Worm (Caenorhabditis elegans) whole organism, L1 larva: ENCODE results near the gene B0410.1.
A peak's percentile ranks its signal among the peaks of the same experiment; 100 is the strongest.

Experiments used
- F16B12.6 ChIP-seq: fragments of 150-350 bp; optimal IDR thresholded peaks from 2 replicates; lab custom pipeline; 2014; ENCODE audit warnings: missing biosample characterization, missing genetic modification characterization
- Y116A8C.19 ChIP-seq: sonication (generic microtip); optimal IDR thresholded peaks from 2 replicates; lab custom pipeline; 2016; ENCODE audit warnings: missing compliant biosample characterization, missing genetic modification characterization, borderline replicate concordance
- aha-1 ChIP-seq: fragments of 150-350 bp; optimal IDR thresholded peaks from 2 replicates; lab custom pipeline; 2014; ENCODE audit warnings: missing biosample characterization, missing genetic modification characterization
- alr-1 ChIP-seq: fragments of 200-800 bp; sonication (Bioruptor generic); optimal IDR thresholded peaks from 2 replicates; lab custom pipeline; 2018; ENCODE audit warnings: borderline replicate concordance, mild to moderate bottlenecking, missing genetic modification characterization, missing compliant biosample characterization
- blmp-1 ChIP-seq: fragments of 150-350 bp; optimal IDR thresholded peaks from 2 replicates; lab custom pipeline; 2014; ENCODE audit warnings: missing biosample characterization, missing genetic modification characterization
- ceh-8 ChIP-seq: fragments of 200-800 bp; sonication (Bioruptor generic); optimal IDR thresholded peaks from 2 replicates; lab custom pipeline; 2018; ENCODE audit warnings: mild to moderate bottlenecking, missing genetic modification characterization, moderate library complexity, missing compliant biosample characterization
- ceh-90 ChIP-seq: sonication (generic microtip); optimal IDR thresholded peaks from 2 replicates; lab custom pipeline; 2016; ENCODE audit warnings: missing genetic modification characterization, missing compliant biosample characterization
- dpl-1 ChIP-seq, 3 experiments: fragments of 150-350 bp in 2 of 3; sonication (generic microtip) in 1 of 3; optimal IDR thresholded peaks; 2 replicates each; lab custom pipeline; 2014 to 2017; ENCODE audit warnings: missing biosample characterization in 3 of 3, missing genetic modification characterization in 3 of 3, missing genetic modification reagents in 3 of 3
- efl-1 ChIP-seq, 4 experiments: fragments of 150-350 bp; optimal IDR thresholded peaks in 3 of 4; peaks in 1 of 4; 1 replicate in 1 of 4; 2 replicates in 3 of 4; lab custom pipeline; 2014; ENCODE audit warnings: missing biosample characterization in 2 of 4, missing genetic modification characterization in 2 of 4, missing genetic modification reagents in 2 of 4
- efl-3 ChIP-seq: fragments of 200-800 bp; sonication (Bioruptor generic); optimal IDR thresholded peaks from 2 replicates; lab custom pipeline; 2018; ENCODE audit warnings: mild to moderate bottlenecking, missing genetic modification characterization, missing compliant biosample characterization
- egl-27 ChIP-seq, 2 experiments: fragments of 150-350 bp in 1 of 2; sonication (generic microtip); optimal IDR thresholded peaks; 3 replicates each; lab custom pipeline; 2017 to 2018; ENCODE audit warnings: missing biosample characterization in 2 of 2, missing genetic modification characterization in 2 of 2, missing genetic modification reagents in 2 of 2
- elt-2 ChIP-seq: sonication (generic microtip); optimal IDR thresholded peaks from 2 replicates; lab custom pipeline; 2016; ENCODE audit warnings: missing genetic modification characterization, mild to moderate bottlenecking, inconsistent platforms, missing compliant biosample characterization, missing genetic modification reagents
- elt-3 ChIP-seq, 6 experiments: fragments of 150-350 bp in 1 of 6; sonication (generic microtip); optimal IDR thresholded peaks; 2 replicates each; lab custom pipeline; 2017 to 2018; ENCODE audit warnings: missing biosample characterization in 6 of 6, missing genetic modification characterization in 6 of 6, inconsistent platforms in 1 of 6
- fkh-4 ChIP-seq: sonication (generic microtip); optimal IDR thresholded peaks from 2 replicates; lab custom pipeline; 2016; ENCODE audit warnings: missing compliant biosample characterization, missing genetic modification characterization, borderline replicate concordance
- fkh-8 ChIP-seq: sonication (generic microtip); optimal IDR thresholded peaks from 2 replicates; lab custom pipeline; 2016; ENCODE audit warnings: mild to moderate bottlenecking, missing genetic modification characterization, missing compliant biosample characterization
- fos-1 ChIP-seq: fragments of 150-350 bp; optimal IDR thresholded peaks from 2 replicates; lab custom pipeline; 2014; ENCODE audit warnings: missing biosample characterization, missing genetic modification characterization
- hlh-17 ChIP-seq: fragments of 200-800 bp; sonication (Bioruptor generic); optimal IDR thresholded peaks from 2 replicates; lab custom pipeline; 2018; ENCODE audit warnings: missing genetic modification characterization, mild to moderate bottlenecking, missing compliant biosample characterization, moderate library complexity, borderline replicate concordance
- hlh-4 ChIP-seq: sonication (generic microtip); optimal IDR thresholded peaks from 2 replicates; lab custom pipeline; 2016; ENCODE audit warnings: mild to moderate bottlenecking, missing genetic modification characterization, missing compliant biosample characterization
- hpl-2 ChIP-seq: fragments of 150-350 bp; optimal IDR thresholded peaks from 2 replicates; lab custom pipeline; 2014; ENCODE audit warnings: missing biosample characterization, missing genetic modification reagents, missing genetic modification characterization
- isw-1 ChIP-seq: fragments of 200-800 bp; sonication (Bioruptor generic); IDR thresholded peaks from 2 replicates; pipeline ENCODE4 v1.3.6; 2022; ENCODE audit warnings: missing genetic modification characterization, missing compliant biosample characterization
- jun-1 ChIP-seq: fragments of 150-350 bp; optimal IDR thresholded peaks from 2 replicates; lab custom pipeline; 2014; ENCODE audit warnings: missing biosample characterization, missing genetic modification reagents, missing genetic modification characterization
- lin-13 ChIP-seq: fragments of 150-350 bp; optimal IDR thresholded peaks from 2 replicates; lab custom pipeline; 2014; ENCODE audit warnings: missing biosample characterization, missing genetic modification reagents, missing genetic modification characterization
- lin-35 ChIP-seq, 2 experiments: fragments of 150-350 bp; optimal IDR thresholded peaks; 2 replicates each; lab custom pipeline; 2014; ENCODE audit warnings: missing biosample characterization in 2 of 2, missing genetic modification characterization in 2 of 2, missing genetic modification reagents in 2 of 2
- lin-39 ChIP-seq: fragments of 150-350 bp; optimal IDR thresholded peaks from 2 replicates; lab custom pipeline; 2014; ENCODE audit warnings: missing biosample characterization, missing genetic modification reagents, missing genetic modification characterization
- lsy-2 ChIP-seq, 2 experiments: fragments of 150-350 bp; optimal IDR thresholded peaks; 2 replicates each; lab custom pipeline; 2014; ENCODE audit warnings: missing biosample characterization in 2 of 2, missing genetic modification characterization in 2 of 2
- mep-1 ChIP-seq: fragments of 150-350 bp; optimal IDR thresholded peaks from 2 replicates; lab custom pipeline; 2014; ENCODE audit warnings: missing biosample characterization, missing genetic modification characterization
- nhr-11 ChIP-seq: fragments of 150-350 bp; optimal IDR thresholded peaks from 2 replicates; lab custom pipeline; 2014; ENCODE audit warnings: missing biosample characterization, missing genetic modification characterization
- nhr-19 ChIP-seq: fragments of 200-800 bp; sonication (Bioruptor generic); conservative IDR thresholded peaks from 2 replicates; pipeline ENCODE4 v1.3.6; 2022; ENCODE audit warnings: missing genetic modification characterization, missing compliant biosample characterization
- nhr-20 ChIP-seq: sonication (generic microtip); optimal IDR thresholded peaks from 2 replicates; lab custom pipeline; 2016; ENCODE audit warnings: mild to moderate bottlenecking, missing genetic modification characterization, missing compliant biosample characterization
- nhr-47 ChIP-seq: sonication (generic microtip); optimal IDR thresholded peaks from 2 replicates; lab custom pipeline; 2016; ENCODE audit warnings: mild to moderate bottlenecking, missing genetic modification characterization, moderate library complexity, missing compliant biosample characterization
- nhr-71 ChIP-seq: sonication (generic microtip); optimal IDR thresholded peaks from 2 replicates; lab custom pipeline; 2016; ENCODE audit warnings: mild to moderate bottlenecking, missing genetic modification characterization, moderate library complexity, missing compliant biosample characterization
- nhr-76 ChIP-seq: sonication (generic microtip); optimal IDR thresholded peaks from 2 replicates; lab custom pipeline; 2017; ENCODE audit warnings: missing biosample characterization, missing genetic modification characterization
- nhr-77 ChIP-seq: fragments of 150-350 bp; optimal IDR thresholded peaks from 2 replicates; lab custom pipeline; 2014; ENCODE audit warnings: missing biosample characterization, missing genetic modification characterization
- nhr-85 ChIP-seq: sonication (generic microtip); peaks from one replicate; lab custom pipeline; 2016; ENCODE audit warnings: missing genetic modification characterization, inconsistent platforms, missing compliant biosample characterization
- nhr-90 ChIP-seq: sonication (generic microtip); optimal IDR thresholded peaks from 2 replicates; lab custom pipeline; 2016; ENCODE audit warnings: mild to moderate bottlenecking, missing genetic modification characterization, missing compliant biosample characterization; ENCODE audit not compliant: poor library complexity
- snu-23 ChIP-seq: sonication (generic microtip); optimal IDR thresholded peaks from 2 replicates; lab custom pipeline; 2016; ENCODE audit warnings: missing genetic modification characterization, missing compliant biosample characterization
- sox-4 ChIP-seq: sonication (generic microtip); optimal IDR thresholded peaks from 2 replicates; lab custom pipeline; 2016; ENCODE audit warnings: missing genetic modification characterization, missing compliant biosample characterization
- swsn-7 ChIP-seq: sonication (generic microtip); optimal IDR thresholded peaks from 2 replicates; lab custom pipeline; 2016; ENCODE audit warnings: missing genetic modification characterization, missing compliant biosample characterization
- unc-30 ChIP-seq: sonication (generic microtip); optimal IDR thresholded peaks from 2 replicates; lab custom pipeline; 2017; ENCODE audit warnings: missing biosample characterization, missing genetic modification characterization
- xbp-1 ChIP-seq: sonication (generic microtip); optimal IDR thresholded peaks from 2 replicates; lab custom pipeline; 2016; ENCODE audit warnings: missing genetic modification characterization, missing compliant biosample characterization
- ztf-4 ChIP-seq: fragments of 150-350 bp; optimal IDR thresholded peaks from 2 replicates; lab custom pipeline; 2014; ENCODE audit warnings: missing biosample characterization, missing genetic modification characterization

B0410.1 gene

DNA sequence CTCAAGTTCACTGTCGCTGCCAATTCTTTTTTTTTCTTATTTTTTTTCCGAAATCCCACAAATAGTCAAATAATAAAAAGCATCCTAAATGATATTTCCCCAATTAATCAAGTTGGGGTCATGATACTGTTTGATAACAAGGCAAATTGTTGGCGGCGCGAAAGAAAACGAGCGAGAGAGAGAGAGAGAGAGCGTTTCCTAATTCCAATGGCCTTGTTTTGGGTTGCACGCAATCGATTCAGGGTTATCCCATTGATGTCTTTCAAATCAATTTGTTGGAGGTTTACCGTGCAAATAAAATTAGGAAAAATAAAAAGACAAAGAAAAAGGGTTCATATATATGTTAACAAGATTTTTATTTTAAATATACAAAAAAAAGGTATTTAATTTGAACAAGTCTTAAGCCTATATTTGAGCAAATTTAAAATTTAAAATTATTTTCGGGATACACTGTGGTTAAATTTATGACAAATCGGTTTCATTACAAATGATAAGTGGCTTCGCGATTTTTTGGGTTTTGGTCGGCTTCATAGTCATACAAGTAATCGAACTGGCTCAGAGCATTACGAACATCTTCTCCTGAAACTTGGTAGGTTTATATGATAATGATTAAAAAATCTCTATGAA lies 28.7 kb upstream of the B0410.1 start:
- TF ChIP-seq ceh-8 (no peak), nhr-90 (tag; lab: Kevin White, UChicago) (peak; percentile 23), nhr-71 (tag; lab: Kevin White, UChicago) (peak; percentile 29), lin-35 (GFP tag; optimal IDR thresholded peaks at IDR 0.05; lab: Kevin White, UChicago) (peak in 1 of 2 experiments; percentile 8), nhr-77 (tag; lab: Kevin White, UChicago) (no peak), nhr-19 (peak; percentile 13), dpl-1 (GFP tag; optimal IDR thresholded peaks at IDR 0.05; lab: Kevin White, UChicago) (no peak), isw-1 (GFP tag; lab: Robert Waterston, UW) (no peak), nhr-11 (tag; lab: Kevin White, UChicago) (no peak), sox-4 (tag; lab: Kevin White, UChicago) (no peak), nhr-76 (tag; lab: Kevin White, UChicago) (no peak), ztf-4 (peak; percentile 38), nhr-85 (tag; lab: Kevin White, UChicago) (peak; percentile 85), xbp-1 (tag; lab: Kevin White, UChicago) (no peak), unc-30 (tag; lab: Kevin White, UChicago) (no peak), ceh-90 (tag; lab: Kevin White, UChicago) (no peak), blmp-1 (tag; lab: Kevin White, UChicago) (peak; percentile 60), nhr-20 (tag; lab: Kevin White, UChicago) (peak; percentile 29), fkh-8 (tag; lab: Kevin White, UChicago) (no peak), egl-27 (tag; optimal IDR thresholded peaks at IDR 0.05; lab: Kevin White, UChicago) (no peak), nhr-47 (tag; lab: Kevin White, UChicago) (no peak), efl-3 (GFP tag; lab: Kevin White, UChicago) (no peak), elt-3 (tag; optimal IDR thresholded peaks at IDR 0.05; lab: Kevin White, UChicago) (peak in 1 of 6 experiments; percentile 69), alr-1 (tag; lab: Kevin White, UChicago) (no peak), lin-39 (tag; lab: Kevin White, UChicago) (no peak), hpl-2 (GFP tag; lab: Kevin White, UChicago) (no peak), Y116A8C.19 (no peak), snu-23 (peak; percentile 48), lin-13 (no peak), F16B12.6 (tag; lab: Kevin White, UChicago) (no peak), mep-1 (peak; percentile 32), swsn-7 (no peak), lsy-2 (tag; optimal IDR thresholded peaks at IDR 0.05; lab: Kevin White, UChicago) (peak in 1 of 2 experiments; percentile 4), hlh-4 (tag; lab: Kevin White, UChicago) (no peak)

DNA sequence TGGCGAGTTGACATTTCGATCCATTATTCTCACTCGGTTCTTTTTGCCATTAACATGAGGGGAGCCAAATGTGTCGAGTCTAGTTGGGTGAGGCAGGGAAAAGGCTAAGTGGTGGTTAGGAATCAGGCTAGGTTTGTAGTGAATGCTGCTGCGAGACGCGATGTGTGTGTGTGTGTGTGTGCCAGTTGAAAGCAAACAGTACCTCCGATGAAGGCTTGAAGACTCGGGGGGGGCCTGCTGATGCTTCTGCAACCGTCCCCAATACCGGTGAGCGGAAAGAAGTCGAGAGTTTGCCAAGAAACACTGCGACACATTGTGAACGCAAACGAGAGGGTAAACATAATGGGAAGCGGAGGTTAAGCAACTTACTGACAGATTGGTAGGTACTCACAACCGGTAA lies 23.3 kb upstream of the B0410.1 start, which contains the start of gene F53B3.3:
F53B3.3 (minus strand) TSS at position 101 of the 400 bp plus-strand sequence.
- no peak for TF ChIP-seq fkh-4 (tag; lab: Kevin White, UChicago)
- TF ChIP-seq fos-1 (tag; lab: Kevin White, UChicago), result no peak
- TF ChIP-seq jun-1 (tag; lab: Kevin White, UChicago), result no peak
- no peak for TF ChIP-seq elt-2 (tag; lab: Kevin White, UChicago)
- peak; percentile 18 for TF ChIP-seq hlh-17 (GFP tag; lab: Kevin White, UChicago)
- TF ChIP-seq nhr-71 (tag; lab: Kevin White, UChicago), result no peak
- TF ChIP-seq efl-1 (optimal IDR thresholded peaks at IDR 0.05; lab: Kevin White, UChicago), result no peak
- TF ChIP-seq efl-1 (GFP tag; optimal IDR thresholded peaks at IDR 0.05 in 1 of 2; lab: Kevin White, UChicago), result peak in 1 of 2 experiments; percentile 55
- peak; percentile 6 for TF ChIP-seq nhr-77 (tag; lab: Kevin White, UChicago)
- TF ChIP-seq efl-3 (GFP tag; lab: Kevin White, UChicago), result no peak
- no peak for TF ChIP-seq aha-1 (tag; lab: Kevin White, UChicago)
